Worm (Caenorhabditis elegans) whole organism, L4 larva: ENCODE data around the gene F54B11.11.
A peak's percentile ranks its signal among the peaks of the same experiment; 100 is the strongest.

Experiments
- F10B5.3 ChIP-seq: sonication (generic microtip); optimal IDR thresholded peaks from 2 replicates; lab custom pipeline; 2016; ENCODE audit warnings: mild to moderate bottlenecking, missing genetic modification characterization, missing compliant biosample characterization
- F44E2.7 ChIP-seq: fragments of 200-800 bp; sonication (Bioruptor generic); IDR thresholded peaks from 2 replicates; pipeline ENCODE4 v2.1.2; 2022; ENCODE audit warnings: missing genetic modification characterization, missing compliant biosample characterization
- F49E8.2 ChIP-seq: sonication (generic microtip); optimal IDR thresholded peaks from 2 replicates; lab custom pipeline; 2016; ENCODE audit warnings: missing compliant biosample characterization, mild to moderate bottlenecking, missing genetic modification characterization, borderline replicate concordance
- R02D3.7 ChIP-seq: fragments of 150-350 bp; sonication (generic microtip); optimal IDR thresholded peaks from 3 replicates; lab custom pipeline; 2014; ENCODE audit warnings: missing biosample characterization, missing genetic modification characterization
- T26A8.4 ChIP-seq: fragments of 200-800 bp; sonication (Bioruptor generic); IDR thresholded peaks from 2 replicates; pipeline ENCODE4 v1.3.6; 2022; ENCODE audit warnings: missing genetic modification characterization, missing compliant biosample characterization
- Y75B8A.6 ChIP-seq: fragments of 200-800 bp; sonication (Bioruptor generic); IDR thresholded peaks from 2 replicates; pipeline ENCODE4 v1.3.6; 2022; ENCODE audit warnings: missing genetic modification reagents, missing genetic modification characterization, missing compliant biosample characterization
- ZK337.2 ChIP-seq: fragments of 200-800 bp; sonication (Bioruptor generic); IDR thresholded peaks from 2 replicates; pipeline ENCODE4 v1.3.6; 2022; ENCODE audit warnings: missing genetic modification reagents, missing genetic modification characterization, missing compliant biosample characterization
- aha-1 ChIP-seq: fragments of 150-350 bp; peaks from one replicate; lab custom pipeline; 2014; ENCODE audit warnings: missing biosample characterization, missing genetic modification characterization
- aly-2 ChIP-seq: sonication (generic microtip); optimal IDR thresholded peaks from 2 replicates; lab custom pipeline; 2018; ENCODE audit warnings: missing biosample characterization, missing genetic modification characterization
- ama-1 ChIP-seq: fragments of 150-350 bp; optimal IDR thresholded peaks from 2 replicates; lab custom pipeline; 2014; ENCODE audit warnings: inconsistent platforms, mixed read lengths
- arid-1 ChIP-seq: fragments of 200-800 bp; sonication (Bioruptor generic); conservative IDR thresholded peaks from 2 replicates; pipeline ENCODE4 v1.3.6; 2022; ENCODE audit warnings: missing genetic modification reagents, missing genetic modification characterization, missing compliant biosample characterization
- ceh-20 ChIP-seq: fragments of 200-800 bp; sonication (Bioruptor generic); IDR thresholded peaks from 2 replicates; pipeline ENCODE4 v1.3.6; 2022; ENCODE audit warnings: missing genetic modification reagents, missing genetic modification characterization, missing compliant biosample characterization
- ceh-44 ChIP-seq: fragments of 200-800 bp; sonication (Bioruptor generic); IDR thresholded peaks from 2 replicates; pipeline ENCODE4 v1.3.6; 2022; ENCODE audit warnings: missing genetic modification reagents, missing genetic modification characterization, missing compliant biosample characterization
- cey-2 ChIP-seq: sonication (generic microtip); optimal IDR thresholded peaks from 3 replicates; lab custom pipeline; 2017; ENCODE audit warnings: missing genetic modification characterization, mild to moderate bottlenecking, missing compliant biosample characterization, antibody characterized with exemption, borderline replicate concordance; ENCODE audit not compliant: insufficient read depth
- ctbp-1 ChIP-seq: fragments of 200-800 bp; sonication (Bioruptor generic); IDR thresholded peaks from 2 replicates; pipeline ENCODE4 v1.3.6; 2022; ENCODE audit warnings: missing genetic modification reagents, missing genetic modification characterization, missing compliant biosample characterization
- daf-19 ChIP-seq: fragments of 200-800 bp; sonication (Bioruptor generic); conservative IDR thresholded peaks from 2 replicates; pipeline ENCODE4 v1.3.6; 2022; ENCODE audit warnings: missing genetic modification characterization, missing compliant biosample characterization
- dmd-8 ChIP-seq: fragments of 200-800 bp; sonication (Bioruptor generic); IDR thresholded peaks from 2 replicates; pipeline ENCODE4 v1.3.6; 2022; ENCODE audit warnings: missing genetic modification characterization, missing compliant biosample characterization
- dpl-1 ChIP-seq: fragments of 150-350 bp; optimal IDR thresholded peaks from 2 replicates; lab custom pipeline; 2014; ENCODE audit warnings: missing biosample characterization, missing genetic modification reagents, missing genetic modification characterization
- duxl-1 ChIP-seq: sonication (generic microtip); optimal IDR thresholded peaks from 2 replicates; lab custom pipeline; 2016; ENCODE audit warnings: mild to moderate bottlenecking, missing genetic modification characterization, moderate library complexity, missing compliant biosample characterization; ENCODE audit not compliant: poor library complexity
- dve-1 ChIP-seq: sonication (generic microtip); optimal IDR thresholded peaks from 2 replicates; lab custom pipeline; 2017; ENCODE audit warnings: antibody characterized with exemption, mild to moderate bottlenecking, missing genetic modification characterization, missing compliant biosample characterization; ENCODE audit not compliant: insufficient read depth
- egl-27 ChIP-seq: sonication (generic microtip); optimal IDR thresholded peaks from 3 replicates; lab custom pipeline; 2017; ENCODE audit warnings: missing biosample characterization, missing genetic modification reagents, missing genetic modification characterization
- egl-43 ChIP-seq: fragments of 200-800 bp; sonication (Bioruptor generic); IDR thresholded peaks from 2 replicates; pipeline ENCODE4 v1.3.6; 2022; ENCODE audit warnings: missing genetic modification reagents, missing genetic modification characterization, missing compliant biosample characterization
- fkh-10 ChIP-seq: fragments of 150-350 bp; optimal IDR thresholded peaks from 2 replicates; lab custom pipeline; 2014; ENCODE audit warnings: missing biosample characterization, missing genetic modification reagents, missing genetic modification characterization
- gei-8 ChIP-seq: fragments of 200-800 bp; sonication (Bioruptor generic); optimal IDR thresholded peaks from 2 replicates; lab custom pipeline; 2018; ENCODE audit warnings: mild to moderate bottlenecking, missing genetic modification characterization, missing compliant biosample characterization
- hif-1 ChIP-seq, 2 experiments: sonication (generic microtip); optimal IDR thresholded peaks; 2 replicates each; lab custom pipeline; 2016 to 2017; ENCODE audit warnings: missing compliant biosample characterization in 2 of 2, missing genetic modification characterization in 2 of 2, missing genetic modification reagents in 2 of 2, missing genotype in 2 of 2, mild to moderate bottlenecking in 1 of 2
- hlh-11 ChIP-seq: fragments of 200-800 bp; sonication (Bioruptor generic); optimal IDR thresholded peaks from 2 replicates; lab custom pipeline; 2018; ENCODE audit warnings: mild to moderate bottlenecking, missing genetic modification characterization, missing compliant biosample characterization
- hmg-1.1 ChIP-seq: fragments of 200-800 bp; sonication (Bioruptor generic); IDR thresholded peaks from 2 replicates; pipeline ENCODE4 v1.3.6; 2022; ENCODE audit warnings: missing genetic modification reagents, missing genetic modification characterization, missing compliant biosample characterization
- jun-1 ChIP-seq: fragments of 150-350 bp; optimal IDR thresholded peaks from 2 replicates; lab custom pipeline; 2014; ENCODE audit warnings: missing biosample characterization, missing genetic modification reagents, missing genetic modification characterization
- lin-29 ChIP-seq: fragments of 200-800 bp; sonication (Bioruptor generic); IDR thresholded peaks from 2 replicates; pipeline ENCODE4 v1.3.6; 2022; ENCODE audit warnings: missing genetic modification reagents, missing genetic modification characterization, missing compliant biosample characterization
- lin-38 ChIP-seq: fragments of 200-800 bp; sonication (Bioruptor generic); IDR thresholded peaks from 2 replicates; pipeline ENCODE4 v1.3.6; 2022; ENCODE audit warnings: missing genetic modification reagents, missing genetic modification characterization, missing compliant biosample characterization
- lir-3 ChIP-seq: sonication (generic microtip); optimal IDR thresholded peaks from 2 replicates; lab custom pipeline; 2016; ENCODE audit warnings: mild to moderate bottlenecking, missing genetic modification characterization, missing compliant biosample characterization
- mdl-1 ChIP-seq, 2 experiments: fragments of 150-350 bp in 1 of 2; sonication (generic microtip) in 1 of 2; optimal IDR thresholded peaks; 2 replicates each; lab custom pipeline; 2014 to 2017; ENCODE audit warnings: missing biosample characterization in 2 of 2, missing genetic modification characterization in 2 of 2
- mdt-29 ChIP-seq: fragments of 200-800 bp; sonication (Bioruptor generic); IDR thresholded peaks from 2 replicates; pipeline ENCODE4 v1.3.6; 2022; ENCODE audit warnings: missing genetic modification reagents, missing genetic modification characterization, missing compliant biosample characterization
- mep-1 ChIP-seq: fragments of 150-350 bp; sonication (generic microtip); optimal IDR thresholded peaks from 3 replicates; lab custom pipeline; 2014; ENCODE audit warnings: missing biosample characterization, missing genetic modification characterization
- mxl-2 ChIP-seq: fragments of 200-800 bp; sonication (Bioruptor generic); conservative IDR thresholded peaks from 2 replicates; pipeline ENCODE4 v1.3.6; 2022; ENCODE audit warnings: missing genetic modification reagents, missing genetic modification characterization, missing compliant biosample characterization
- nhr-10 ChIP-seq: fragments of 150-350 bp; optimal IDR thresholded peaks from 2 replicates; lab custom pipeline; 2014; ENCODE audit warnings: missing biosample characterization, missing genetic modification characterization
- nhr-102 ChIP-seq: sonication (generic microtip); optimal IDR thresholded peaks from 2 replicates; lab custom pipeline; 2016; ENCODE audit warnings: mild to moderate bottlenecking, missing genetic modification characterization, moderate library complexity, missing compliant biosample characterization
- nhr-28 ChIP-seq: fragments of 150-350 bp; optimal IDR thresholded peaks from 2 replicates; lab custom pipeline; 2014; ENCODE audit warnings: missing biosample characterization, missing genetic modification characterization
- nhr-41 ChIP-seq: fragments of 200-800 bp; sonication (Bioruptor generic); IDR thresholded peaks from 2 replicates; pipeline ENCODE4 v1.3.6; 2022; ENCODE audit warnings: missing genetic modification reagents, missing genetic modification characterization, missing compliant biosample characterization
- nhr-76 ChIP-seq: fragments of 150-350 bp; optimal IDR thresholded peaks from 2 replicates; lab custom pipeline; 2014; ENCODE audit warnings: missing biosample characterization, missing genetic modification characterization
- rbr-2 ChIP-seq: sonication (generic microtip); optimal IDR thresholded peaks from 2 replicates; lab custom pipeline; 2016; ENCODE audit warnings: missing genotype, missing genetic modification characterization, missing compliant biosample characterization
- saeg-2 ChIP-seq: fragments of 200-800 bp; sonication (Bioruptor generic); IDR thresholded peaks from 2 replicates; pipeline ENCODE4 v1.3.6; 2022; ENCODE audit warnings: missing genetic modification reagents, missing genetic modification characterization, missing compliant biosample characterization
- skn-1 ChIP-seq: fragments of 150-350 bp; optimal IDR thresholded peaks from 2 replicates; lab custom pipeline; 2014; ENCODE audit warnings: missing biosample characterization, missing genetic modification characterization
- snpc-1.2 ChIP-seq: fragments of 200-800 bp; sonication (Bioruptor generic); IDR thresholded peaks from 2 replicates; pipeline ENCODE4 v1.3.6; 2022; ENCODE audit warnings: missing genetic modification reagents, missing genetic modification characterization, missing compliant biosample characterization
- spr-1 ChIP-seq: sonication (generic microtip); optimal IDR thresholded peaks from 2 replicates; lab custom pipeline; 2016; ENCODE audit warnings: mild to moderate bottlenecking, missing genetic modification characterization, missing compliant biosample characterization
- tag-97 ChIP-seq: fragments of 200-800 bp; sonication (Bioruptor generic); IDR thresholded peaks from 2 replicates; pipeline ENCODE4 v1.3.6; 2022; ENCODE audit warnings: missing genetic modification characterization, missing compliant biosample characterization
- unc-39 ChIP-seq: sonication (generic microtip); optimal IDR thresholded peaks from 2 replicates; lab custom pipeline; 2017; ENCODE audit warnings: missing biosample characterization, missing genetic modification characterization
- unc-62 ChIP-seq, 3 experiments: fragments of 150-350 bp in 1 of 3; sonication (generic microtip); optimal IDR thresholded peaks in 2 of 3; peaks in 1 of 3; 1 replicate in 1 of 3; 2 replicates in 2 of 3; lab custom pipeline; 2014 to 2017; ENCODE audit warnings: missing biosample characterization in 3 of 3, missing genetic modification characterization in 3 of 3, missing genetic modification reagents in 3 of 3, missing genotype in 1 of 3
- vab-7 ChIP-seq: fragments of 200-800 bp; sonication (Bioruptor generic); IDR thresholded peaks from 2 replicates; pipeline ENCODE4 v1.3.6; 2022; ENCODE audit warnings: missing genetic modification reagents, missing genetic modification characterization, missing compliant biosample characterization
- zfp-2 ChIP-seq: sonication (generic microtip); optimal IDR thresholded peaks from 2 replicates; lab custom pipeline; 2016; ENCODE audit warnings: mild to moderate bottlenecking, missing genetic modification characterization, missing compliant biosample characterization
- zfp-3 ChIP-seq: fragments of 200-800 bp; sonication (Bioruptor generic); conservative IDR thresholded peaks from 2 replicates; pipeline ENCODE4 v1.3.6; 2022; ENCODE audit warnings: missing genetic modification reagents, missing genetic modification characterization, missing compliant biosample characterization

Gene F54B11.11

DNA sequence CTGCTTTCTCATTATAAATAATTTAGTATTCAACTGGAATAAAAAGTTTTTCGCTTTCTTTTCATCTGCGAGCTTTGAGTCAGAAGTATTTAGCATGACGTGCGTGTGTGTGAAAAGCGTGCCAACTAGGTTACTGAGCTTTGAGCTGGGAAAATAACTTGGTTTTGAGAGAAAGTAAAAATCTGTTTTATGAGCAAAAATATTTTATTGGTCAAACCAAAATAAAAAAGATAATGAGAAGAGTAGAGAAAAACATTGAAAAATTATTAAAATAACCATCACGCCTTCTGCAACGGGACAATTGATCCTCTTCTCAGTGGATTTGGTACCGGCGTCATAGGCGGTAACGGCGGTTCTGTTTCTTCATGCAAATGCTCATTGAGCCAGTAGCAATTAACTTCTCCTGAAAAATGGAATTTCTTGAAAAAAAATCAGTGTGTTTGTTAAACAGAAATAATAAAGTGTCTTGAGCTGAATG is 34.0 kb upstream of the F54B11.11 start:
- TF ChIP-seq ceh-44 (GFP tag; lab: Robert Waterston, UW) (no peak), tag-97 (GFP tag; lab: Robert Waterston, UW) (no peak), F10B5.3 (tag; lab: Kevin White, UChicago) (no peak), hif-1 (tag; optimal IDR thresholded peaks at IDR 0.05; lab: Kevin White, UChicago) (no peak), ctbp-1 (no peak), nhr-41 (no peak), lin-38 (GFP tag; lab: Robert Waterston, UW) (no peak), gei-8 (GFP tag; lab: Kevin White, UChicago) (no peak), hmg-1.1 (GFP tag; lab: Robert Waterston, UW) (no peak), R02D3.7 (tag; lab: Kevin White, UChicago) (no peak), egl-27 (tag; lab: Kevin White, UChicago) (no peak), T26A8.4 (GFP tag; lab: Robert Waterston, UW) (no peak), spr-1 (no peak), rbr-2 (no peak), ZK337.2 (GFP tag; lab: Robert Waterston, UW) (no peak), mep-1 (tag; lab: Kevin White, UChicago) (peak; percentile 74), aly-2 (tag; lab: Kevin White, UChicago) (no peak), F49E8.2 (tag; lab: Kevin White, UChicago) (no peak), lin-29 (GFP tag; lab: Robert Waterston, UW) (0 out of 2 replicates have a peak, but pooled peaks have one; percentile 8), ceh-20 (GFP tag; lab: Robert Waterston, UW) (no peak), skn-1 (no peak), zfp-3 (GFP tag; lab: Robert Waterston, UW) (peak; percentile 72; the same call in 1 of the 2 replicates), nhr-102 (no peak), snpc-1.2 (GFP tag; lab: Robert Waterston, UW) (no peak), nhr-28 (tag; lab: Kevin White, UChicago) (peak; percentile 57), unc-39 (tag; lab: Kevin White, UChicago) (no peak), mdt-29 (GFP tag; lab: Robert Waterston, UW) (peak; percentile 30; the same call in 1 of the 2 replicates), F44E2.7 (GFP tag; lab: Robert Waterston, UW) (no peak), fkh-10 (GFP tag; lab: Kevin White, UChicago) (no peak), vab-7 (no peak), ama-1 (lab: Kevin White, UChicago) (peak; percentile 97), daf-19 (GFP tag; lab: Robert Waterston, UW) (no peak), dve-1 (tag; lab: Kevin White, UChicago) (no peak), duxl-1 (no peak), arid-1 (GFP tag; lab: Robert Waterston, UW) (no peak), aha-1 (tag; lab: Kevin White, UChicago) (peak; percentile 51), lir-3 (tag; lab: Kevin White, UChicago) (no peak), jun-1 (tag; lab: Kevin White, UChicago) (no peak), unc-62 (GFP tag; optimal IDR thresholded peaks at IDR 0.05 in 1 of 2; lab: Kevin White, UChicago) (peak in 1 of 2 experiments; percentile 76), unc-62 (tag; optimal IDR thresholded peaks at IDR 0.05; lab: Kevin White, UChicago) (no peak), dpl-1 (GFP tag; lab: Kevin White, UChicago) (no peak), Y75B8A.6 (GFP tag; lab: Robert Waterston, UW) (no peak), saeg-2 (GFP tag; lab: Robert Waterston, UW) (no peak), mdl-1 (tag; optimal IDR thresholded peaks at IDR 0.05; lab: Kevin White, UChicago) (no peak), cey-2 (tag; lab: Kevin White, UChicago) (no peak), nhr-10 (no peak), dmd-8 (GFP tag; lab: Robert Waterston, UW) (no peak), hlh-11 (tag; lab: Kevin White, UChicago) (no peak), nhr-76 (tag; lab: Kevin White, UChicago) (no peak), zfp-2 (tag; lab: Kevin White, UChicago) (no peak), mxl-2 (GFP tag; lab: Robert Waterston, UW) (no peak), egl-43 (no peak)
